Worm (Caenorhabditis elegans): ENCODE measurements around the gene Y116A8A.150.
A peak's percentile ranks its signal among the peaks of the same experiment; 100 is the strongest.

ce11 chrIV:16865487-16865886 is 22.7 kb upstream of the Y116A8A.150 start, which contains the start of gene gtsf-1:
- TF ChIP-seq sdz-12 (GFP tag; optimal IDR thresholded peaks at IDR 0.05) (no peak), nhr-111 (GFP tag; optimal IDR thresholded peaks at IDR 0.05) (no peak), daf-12 (tag; optimal IDR thresholded peaks at IDR 0.05) (no peak), F10B5.3 (tag; optimal IDR thresholded peaks at IDR 0.05) (no peak), fos-1 (tag; optimal IDR thresholded peaks at IDR 0.05) (no peak), ama-1 (optimal IDR thresholded peaks at IDR 0.05) (peak; percentile 58), nhr-11 (tag; optimal IDR thresholded peaks at IDR 0.05) (peak; percentile 45), ceh-32 (tag; optimal IDR thresholded peaks at IDR 0.05; ENCODE audit: poor library complexity) (no peak), R02D3.7 (tag; optimal IDR thresholded peaks at IDR 0.05) (peak; percentile 98), lin-39 (tag; optimal IDR thresholded peaks at IDR 0.05) (no peak)
